Fruit fly (Drosophila melanogaster): ENCODE results near the gene Cpr72Ea.
A peak's percentile ranks its signal among the peaks of the same experiment; 100 is the strongest.

Gene Cpr72Ea

DNA sequence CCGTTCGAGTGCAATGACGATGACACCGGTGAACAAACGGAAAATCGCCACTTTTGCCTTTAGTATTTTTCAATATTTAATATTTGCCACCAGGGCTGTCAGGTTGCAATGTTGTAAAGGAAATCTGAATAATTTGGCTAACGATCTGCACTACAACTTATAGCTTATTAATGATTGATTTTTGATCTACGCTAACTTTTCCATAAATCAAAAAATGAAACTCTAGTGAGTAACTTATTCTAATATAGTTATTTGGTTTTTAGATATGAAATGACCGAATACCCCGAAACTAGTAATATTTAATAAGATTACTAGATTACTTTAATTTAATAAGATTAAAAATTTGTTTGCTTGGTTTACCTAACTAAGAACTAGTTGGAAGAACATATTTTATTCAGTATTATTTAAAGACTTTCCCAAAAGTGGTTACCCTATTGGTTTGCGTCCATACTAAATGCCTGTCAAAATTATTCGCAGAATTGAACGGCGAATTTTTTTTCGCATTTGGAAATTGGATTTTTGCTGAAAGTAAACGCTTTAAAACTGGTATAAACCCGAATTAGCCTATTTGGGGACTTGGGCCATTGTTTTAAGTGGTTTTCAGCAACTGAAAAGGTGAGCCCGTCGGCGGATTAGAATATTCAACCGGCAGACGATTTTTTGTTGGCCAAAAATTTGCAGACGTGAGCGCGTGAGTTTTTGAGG lies 23.6 kb downstream of the Cpr72Ea start, which contains the start of the genes Agpat3 and RAF2 (continued):
- TF ChIP-seq CG15011 (GFP tag; optimal IDR thresholded peaks at IDR 0.05) (peak; percentile 15), CrebB (tag; optimal IDR thresholded peaks at IDR 0.05) (no peak), CG8281 (tag; optimal IDR thresholded peaks at IDR 0.05) (no peak), CG10959 (GFP tag; IDR thresholded peaks at IDR 0.05) (no peak), Mad (GFP tag; optimal IDR thresholded peaks at IDR 0.05) (no peak), CG11560 (tag; IDR thresholded peaks at IDR 0.05) (no peak), CG18476 (GFP tag; optimal IDR thresholded peaks at IDR 0.05) (peak; percentile 14), E2f1 (GFP tag; IDR thresholded peaks at IDR 0.05) (peak; percentile 52), CG18599 (GFP tag; optimal IDR thresholded peaks at IDR 0.05) (no peak), CG10274 (GFP tag; optimal IDR thresholded peaks at IDR 0.05) (no peak), CG4707 (GFP tag; optimal IDR thresholded peaks at IDR 0.05) (no peak), vvl (GFP tag; IDR thresholded peaks at IDR 0.05) (peak; percentile 61), CG6689 (GFP tag; IDR thresholded peaks at IDR 0.05) (peak; percentile 64), sd (tag; optimal IDR thresholded peaks at IDR 0.05) (peak; percentile 27), D (optimal IDR thresholded peaks at IDR 0.05) (no peak), D (GFP tag; optimal IDR thresholded peaks at IDR 0.05) (no peak), nerfin-2 (GFP tag; IDR thresholded peaks at IDR 0.05; ENCODE audit: partially characterized antibody) (no peak), CG3995 (GFP tag; optimal IDR thresholded peaks at IDR 0.05) (no peak), Spps (tag; optimal IDR thresholded peaks at IDR 0.05) (no peak), pzg (GFP tag; optimal IDR thresholded peaks at IDR 0.05) (peak; percentile 44), fd96Cb (tag; optimal IDR thresholded peaks at IDR 0.05) (peak; percentile 52), CG3065 (GFP tag; optimal IDR thresholded peaks at IDR 0.05) (no peak), gt (GFP tag; IDR thresholded peaks at IDR 0.05) (no peak), bbx (GFP tag; IDR thresholded peaks at IDR 0.05; ENCODE audit: partially characterized antibody) (no peak), tio (GFP tag; optimal IDR thresholded peaks at IDR 0.05) (peak; percentile 64), trem (tag; optimal IDR thresholded peaks at IDR 0.05) (no peak), tin (GFP tag; optimal IDR thresholded peaks at IDR 0.05) (peak; percentile 67), NFAT (GFP tag; IDR thresholded peaks at IDR 0.05) (0 out of 2 replicates have a peak, but pooled peaks have one; percentile 12), CG9876 (GFP tag; optimal IDR thresholded peaks at IDR 0.05) (no peak), CG17328 (GFP tag; IDR thresholded peaks at IDR 0.05) (peak; percentile 46), tup (GFP tag; optimal IDR thresholded peaks at IDR 0.05) (no peak), CG1602 (GFP tag; optimal IDR thresholded peaks at IDR 0.05) (peak; percentile 64), so (GFP tag; IDR thresholded peaks at IDR 0.05) (no peak), Hmx (GFP tag; optimal IDR thresholded peaks at IDR 0.05) (no peak), cato (GFP tag; optimal IDR thresholded peaks at IDR 0.05; ENCODE audit: borderline replicate concordance) (no peak), Hey (tag; optimal IDR thresholded peaks at IDR 0.05) (no peak), CG13775 (GFP tag; optimal IDR thresholded peaks at IDR 0.05) (peak; percentile 54), CG2678 (tag; optimal IDR thresholded peaks at IDR 0.05) (peak; percentile 50), Myb (GFP tag; optimal IDR thresholded peaks at IDR 0.05) (no peak), pb (GFP tag; optimal IDR thresholded peaks at IDR 0.05) (no peak), Jarid2 (GFP tag; optimal IDR thresholded peaks at IDR 0.05) (no peak), az2 (GFP tag; optimal IDR thresholded peaks at IDR 0.05) (peak; percentile 47), CG10654 (GFP tag; optimal IDR thresholded peaks at IDR 0.05) (peak; percentile 12), pita (GFP tag; optimal IDR thresholded peaks at IDR 0.05) (peak; percentile 36), zfh1 (GFP tag; IDR thresholded peaks at IDR 0.05) (peak; percentile 48; the same call in 1 of the 3 replicates), ro (GFP tag; IDR thresholded peaks at IDR 0.05) (no peak), CG30020 (tag; optimal IDR thresholded peaks at IDR 0.05) (peak; percentile 60), CG10147 (GFP tag; optimal IDR thresholded peaks at IDR 0.05) (no peak), CG5245 (GFP tag; optimal IDR thresholded peaks at IDR 0.05) (no peak), mirr (GFP tag; optimal IDR thresholded peaks at IDR 0.05) (no peak)
